Fruit fly (Drosophila melanogaster) whole organism, embryonic: ENCODE measurements around the gene Actn.
A peak's percentile ranks its signal among the peaks of the same experiment; 100 is the strongest.

Source experiments
- Asciz ChIP-seq: fragments of 200-800 bp; sonication (Bioruptor generic); optimal IDR thresholded peaks from 2 replicates; lab custom pipeline; 2017; ENCODE audit warnings: missing biosample characterization, mild to moderate bottlenecking, missing genetic modification characterization, missing genetic modification reagents
- Bgb ChIP-seq: fragments of 200-800 bp; sonication (Bioruptor generic); IDR thresholded peaks from 2 replicates; pipeline ENCODE4 v1.3.6; 2022; ENCODE audit warnings: missing biosample characterization, missing genetic modification characterization; ENCODE audit not compliant: partially characterized antibody
- CG10462 ChIP-seq: fragments of 200-800 bp; sonication (Bioruptor generic); optimal IDR thresholded peaks from 2 replicates; lab custom pipeline; 2016; ENCODE audit warnings: missing biosample characterization, missing genetic modification characterization
- CG10654 ChIP-seq: fragments of 200-800 bp; sonication (Bioruptor generic); optimal IDR thresholded peaks from 2 replicates; lab custom pipeline; 2016; ENCODE audit warnings: missing biosample characterization, missing genetic modification characterization
- CG11456 ChIP-seq: fragments of 200-800 bp; sonication (Bioruptor generic); IDR thresholded peaks from 3 replicates; pipeline ENCODE4 v1.3.6; 2022; ENCODE audit warnings: missing biosample characterization, missing genetic modification characterization
- CG13123 ChIP-seq: fragments of 200-800 bp; sonication (Bioruptor generic); optimal IDR thresholded peaks from 2 replicates; lab custom pipeline; 2016; ENCODE audit warnings: missing biosample characterization, missing genetic modification characterization
- CG15479 ChIP-seq: fragments of 200-800 bp; sonication (Bioruptor generic); optimal IDR thresholded peaks from 3 replicates; lab custom pipeline; 2019; ENCODE audit warnings: missing biosample characterization, mild to moderate bottlenecking, missing genetic modification characterization, moderate library complexity
- CG15514 ChIP-seq: fragments of 200-800 bp; sonication (Bioruptor generic); optimal IDR thresholded peaks from 3 replicates; lab custom pipeline; 2017; ENCODE audit warnings: missing biosample characterization, missing genetic modification characterization, mild to moderate bottlenecking, moderate library complexity, missing genetic modification reagents
- CG1647 ChIP-seq: fragments of 200-800 bp; sonication (Bioruptor generic); optimal IDR thresholded peaks from 3 replicates; lab custom pipeline; 2016; ENCODE audit warnings: missing biosample characterization, missing genetic modification characterization
- CG16815 ChIP-seq: fragments of 200-800 bp; sonication (Bioruptor generic); optimal IDR thresholded peaks from 3 replicates; lab custom pipeline; 2017; ENCODE audit warnings: missing biosample characterization, mild to moderate bottlenecking, missing genetic modification characterization
- CG16863 ChIP-seq: fragments of 200-800 bp; sonication (Bioruptor generic); optimal IDR thresholded peaks from 3 replicates; lab custom pipeline; 2016; ENCODE audit warnings: missing biosample characterization, missing genetic modification characterization
- CG17328 ChIP-seq: fragments of 200-800 bp; sonication (Bioruptor generic); IDR thresholded peaks from 2 replicates; pipeline ENCODE4 v1.3.6; 2022; ENCODE audit warnings: missing biosample characterization, missing genetic modification characterization
- CG18764 ChIP-seq: fragments of 200-800 bp; sonication (Bioruptor generic); optimal IDR thresholded peaks from 3 replicates; lab custom pipeline; 2016; ENCODE audit warnings: missing biosample characterization, missing genetic modification characterization
- CG31388 ChIP-seq: fragments of 200-800 bp; sonication (Bioruptor generic); optimal IDR thresholded peaks from 2 replicates; lab custom pipeline; 2016; ENCODE audit warnings: missing biosample characterization, missing genetic modification characterization
- CG4820 ChIP-seq: fragments of 200-800 bp; sonication (Bioruptor generic); optimal IDR thresholded peaks from 3 replicates; lab custom pipeline; 2016; ENCODE audit warnings: missing biosample characterization, missing genetic modification characterization
- CG5180 ChIP-seq: fragments of 200-800 bp; sonication (Bioruptor generic); optimal IDR thresholded peaks from 3 replicates; lab custom pipeline; 2017; ENCODE audit warnings: missing biosample characterization, missing genetic modification characterization, mild to moderate bottlenecking, moderate library complexity, missing genetic modification reagents
- CG5245 ChIP-seq: fragments of 200-800 bp; sonication (Bioruptor generic); optimal IDR thresholded peaks from 3 replicates; lab custom pipeline; 2016; ENCODE audit warnings: missing biosample characterization, missing genetic modification characterization
- CG6254 ChIP-seq: fragments of 200-800 bp; sonication (Bioruptor generic); optimal IDR thresholded peaks from 3 replicates; lab custom pipeline; 2017; ENCODE audit warnings: mild to moderate bottlenecking, missing biosample characterization, missing genetic modification reagents, missing genetic modification characterization
- CG7963 ChIP-seq: fragments of 200-800 bp; sonication (Bioruptor generic); IDR thresholded peaks from 3 replicates; pipeline ENCODE4 v1.3.6; 2022; ENCODE audit warnings: missing biosample characterization, missing genetic modification characterization; ENCODE audit not compliant: partially characterized antibody
- CG8089 ChIP-seq: fragments of 200-800 bp; sonication (Bioruptor generic); optimal IDR thresholded peaks from 3 replicates; lab custom pipeline; 2016; ENCODE audit warnings: missing biosample characterization, missing genetic modification characterization
- CG9437 ChIP-seq: fragments of 200-800 bp; sonication (Bioruptor generic); optimal IDR thresholded peaks from 2 replicates; lab custom pipeline; 2018; ENCODE audit warnings: missing biosample characterization, mild to moderate bottlenecking, missing genetic modification characterization
- CG9876 ChIP-seq: fragments of 200-800 bp; sonication (Bioruptor generic); optimal IDR thresholded peaks from 2 replicates; lab custom pipeline; 2016; ENCODE audit warnings: missing biosample characterization, missing genetic modification characterization
- Dip3 ChIP-seq: fragments of 200-800 bp; sonication (Bioruptor generic); optimal IDR thresholded peaks from 3 replicates; lab custom pipeline; 2016; ENCODE audit warnings: missing biosample characterization, missing genetic modification characterization
- Dp ChIP-seq: fragments of 200-800 bp; sonication (Bioruptor generic); optimal IDR thresholded peaks from 2 replicates; lab custom pipeline; 2018; ENCODE audit warnings: missing biosample characterization, mild to moderate bottlenecking, missing genetic modification characterization, moderate library complexity
- Fer2 ChIP-seq: fragments of 200-800 bp; sonication (Bioruptor generic); optimal IDR thresholded peaks from 2 replicates; lab custom pipeline; 2018; ENCODE audit warnings: missing biosample characterization, mild to moderate bottlenecking, missing genetic modification characterization, moderate library complexity
- HLH4C ChIP-seq: fragments of 200-800 bp; sonication (Bioruptor generic); IDR thresholded peaks from 3 replicates; pipeline ENCODE4 v1.3.6; 2022; ENCODE audit warnings: missing biosample characterization, missing genetic modification characterization; ENCODE audit not compliant: partially characterized antibody
- HmgZ ChIP-seq: fragments of 200-800 bp; sonication (Bioruptor generic); optimal IDR thresholded peaks from 2 replicates; lab custom pipeline; 2018; ENCODE audit warnings: missing biosample characterization, mild to moderate bottlenecking, missing genetic modification characterization
- Hsf ChIP-seq: fragments of 200-800 bp; sonication (Bioruptor generic); optimal IDR thresholded peaks from 3 replicates; lab custom pipeline; 2016; ENCODE audit warnings: missing biosample characterization, missing genetic modification characterization
- ase ChIP-seq: fragments of 200-800 bp; sonication (Bioruptor generic); IDR thresholded peaks from 3 replicates; pipeline ENCODE4 v1.3.6; 2022; ENCODE audit warnings: missing biosample characterization, missing genetic modification characterization
- bowl ChIP-seq: fragments of 200-800 bp; sonication (Bioruptor generic); IDR thresholded peaks from 2 replicates; pipeline ENCODE4 v1.3.6; 2022; ENCODE audit warnings: missing biosample characterization, missing genetic modification characterization
- caup ChIP-seq: fragments of 200-800 bp; sonication (Bioruptor generic); optimal IDR thresholded peaks from 3 replicates; lab custom pipeline; 2017; ENCODE audit warnings: missing biosample characterization, mild to moderate bottlenecking, missing genetic modification characterization, moderate library complexity; ENCODE audit not compliant: severe bottlenecking
- dpn ChIP-seq, 2 experiments: fragments of 200-800 bp; sonication (Bioruptor generic); optimal IDR thresholded peaks; 3 replicates each; lab custom pipeline; 2016; ENCODE audit warnings: missing biosample characterization in 2 of 2, missing genetic modification characterization in 2 of 2
- emc ChIP-seq: fragments of 200-800 bp; sonication (Bioruptor generic); optimal IDR thresholded peaks from 2 replicates; lab custom pipeline; 2016; ENCODE audit warnings: missing biosample characterization, missing genetic modification characterization
- ewg ChIP-seq: fragments of 200-800 bp; sonication (Bioruptor generic); optimal IDR thresholded peaks from 3 replicates; lab custom pipeline; 2017; ENCODE audit warnings: mild to moderate bottlenecking, missing biosample characterization, missing genetic modification reagents, missing genetic modification characterization
- hth ChIP-seq: fragments of >200 bp; optimal IDR thresholded peaks from 2 replicates; lab custom pipeline; 2017; ENCODE audit warnings: inconsistent platforms
- nerfin-1 ChIP-seq: fragments of 200-800 bp; sonication (Bioruptor generic); optimal IDR thresholded peaks from 3 replicates; lab custom pipeline; 2019; ENCODE audit warnings: missing biosample characterization, mild to moderate bottlenecking, missing genetic modification characterization, moderate library complexity
- nom ChIP-seq: fragments of 200-800 bp; sonication (Bioruptor generic); optimal IDR thresholded peaks from 2 replicates; lab custom pipeline; 2017; ENCODE audit warnings: missing biosample characterization, missing genetic modification characterization, mild to moderate bottlenecking, moderate library complexity, missing genetic modification reagents
- otp ChIP-seq: fragments of 200-800 bp; sonication (Bioruptor generic); IDR thresholded peaks from 3 replicates; pipeline ENCODE4, ENCODE4 v1.3.6; 2022; ENCODE audit warnings: missing biosample characterization, missing genetic modification characterization
- phol ChIP-seq: fragments of 200-800 bp; sonication (Bioruptor generic); optimal IDR thresholded peaks from 3 replicates; lab custom pipeline; 2018; ENCODE audit warnings: missing biosample characterization, mild to moderate bottlenecking, missing genetic modification characterization, moderate library complexity
- prd ChIP-seq, 3 experiments: fragments of >200 bp in 2 of 3; fragments of 200-800 bp in 1 of 3; sonication (Bioruptor generic) in 1 of 3; optimal IDR thresholded peaks in 2 of 3; IDR thresholded peaks in 1 of 3; 2 replicates in 2 of 3; 3 replicates in 1 of 3; pipeline versions ENCODE4 v1.3.6 to Lab custom; 2017 to 2022; ENCODE audit warnings: missing biosample characterization in 1 of 3, missing genetic modification characterization in 1 of 3
- rib ChIP-seq: fragments of 200-800 bp; sonication (Bioruptor generic); IDR thresholded peaks from 2 replicates; pipeline ENCODE4 v1.3.6; 2022; ENCODE audit warnings: missing biosample characterization, missing genetic modification characterization
- slp2 ChIP-seq: fragments of 200-800 bp; sonication (Bioruptor generic); optimal IDR thresholded peaks from 2 replicates; lab custom pipeline; 2016; ENCODE audit warnings: missing biosample characterization, missing genetic modification characterization
- stwl ChIP-seq: fragments of 200-800 bp; sonication (Bioruptor generic); optimal IDR thresholded peaks from 3 replicates; lab custom pipeline; 2018; ENCODE audit warnings: missing biosample characterization, mild to moderate bottlenecking, missing genetic modification characterization, moderate library complexity
- tin ChIP-seq: fragments of 200-800 bp; sonication (Bioruptor generic); optimal IDR thresholded peaks from 3 replicates; lab custom pipeline; 2016; ENCODE audit warnings: missing biosample characterization, missing genetic modification characterization
- tna ChIP-seq: fragments of 200-800 bp; sonication (Bioruptor generic); IDR thresholded peaks from 2 replicates; pipeline ENCODE4 v1.3.6; 2022; ENCODE audit warnings: missing biosample characterization, missing genetic modification characterization; ENCODE audit not compliant: partially characterized antibody
- twi ChIP-seq: fragments of 200-800 bp; optimal IDR thresholded peaks from 2 replicates; lab custom pipeline; 2019; ENCODE audit warnings: missing biosample characterization, mild to moderate bottlenecking, missing genetic modification characterization, moderate library complexity
- tx ChIP-seq: fragments of 200-800 bp; sonication (Bioruptor generic); optimal IDR thresholded peaks from 2 replicates; lab custom pipeline; 2016; ENCODE audit warnings: missing biosample characterization, missing genetic modification characterization

Actn gene

dm6 chrX:2050070-2050899, 8.2 kb upstream of the Actn start, which contains the start of gene moody (continued):
- peak; percentile 95 for TF ChIP-seq CG15514 (GFP tag; lab: Kevin White, UChicago)
- peak; percentile 96 for TF ChIP-seq CG9876 (GFP tag; lab: Kevin White, UChicago)
- peak; percentile 94 for TF ChIP-seq nom
- peak; percentile 92 for TF ChIP-seq ewg (GFP tag; lab: Kevin White, UChicago)
- TF ChIP-seq bowl (GFP tag; lab: Robert Waterston, UW): peak; percentile 97
- peak; percentile 98 to 99 for TF ChIP-seq dpn (GFP tag; optimal IDR thresholded peaks at IDR 0.05; lab: Kevin White, UChicago)
- TF ChIP-seq Bgb: peak; percentile 28; the same call in 1 of the 2 replicates
- TF ChIP-seq CG16863: peak; percentile 97
- TF ChIP-seq CG16815: peak; percentile 95
- peak; percentile 94 for TF ChIP-seq CG8089
- TF ChIP-seq CG13123 (GFP tag; lab: Kevin White, UChicago): peak; percentile 94
- TF ChIP-seq CG17328 (GFP tag; lab: Robert Waterston, UW): peak; percentile 98
- peak; percentile 99 for TF ChIP-seq rib (GFP tag; lab: Robert Waterston, UW)
- TF ChIP-seq hth: no peak
- peak; percentile 88 for TF ChIP-seq twi
- TF ChIP-seq CG4820 (GFP tag; lab: Kevin White, UChicago): peak; percentile 92
- peak; percentile 90 for TF ChIP-seq nerfin-1 (tag; lab: Kevin White, UChicago)
- peak; percentile 98 for TF ChIP-seq caup (GFP tag; lab: Kevin White, UChicago)
- peak; percentile 92 for TF ChIP-seq emc (GFP tag; lab: Kevin White, UChicago)
- peak; percentile 92 for TF ChIP-seq CG18764
- TF ChIP-seq HLH4C: 0 out of 3 replicates have a peak, but pooled peaks have one; percentile 23
- TF ChIP-seq tin (GFP tag; lab: Kevin White, UChicago): peak; percentile 98
- peak; percentile 34 for TF ChIP-seq Dp (GFP tag; lab: Kevin White, UChicago)
- TF ChIP-seq CG5180 (GFP tag; lab: Kevin White, UChicago): peak; percentile 89
- no peak for TF ChIP-seq tna
- TF ChIP-seq Hsf (GFP tag; lab: Kevin White, UChicago): peak; percentile 97
- TF ChIP-seq CG9437 (GFP tag; lab: Kevin White, UChicago): peak; percentile 79
- peak; percentile 96 for TF ChIP-seq CG10654 (GFP tag; lab: Kevin White, UChicago)
- TF ChIP-seq slp2: peak; percentile 96
- peak; percentile 83 for TF ChIP-seq phol (tag; lab: Kevin White, UChicago)
- peak; percentile 94 for TF ChIP-seq CG1647
- peak; percentile 98 for TF ChIP-seq ase (GFP tag; lab: Robert Waterston, UW)
- peak; percentile 89 for TF ChIP-seq CG10462 (GFP tag; lab: Kevin White, UChicago)
- TF ChIP-seq Fer2 (tag; lab: Kevin White, UChicago): peak; percentile 96
- TF ChIP-seq tx (GFP tag; lab: Kevin White, UChicago): peak; percentile 98
- TF ChIP-seq CG31388: peak; percentile 82
- TF ChIP-seq stwl (tag; lab: Kevin White, UChicago): peak; percentile 6
- peak; percentile 99 for TF ChIP-seq HmgZ (tag; lab: Kevin White, UChicago)
- peak; percentile 99 for TF ChIP-seq otp (GFP tag; lab: Robert Waterston, UW)
- TF ChIP-seq CG6254 (GFP tag; lab: Kevin White, UChicago): peak; percentile 83
- peak; percentile 85 for TF ChIP-seq Asciz (GFP tag; lab: Kevin White, UChicago)
- TF ChIP-seq CG7963 (GFP tag; lab: Robert Waterston, UW): no peak
- TF ChIP-seq prd (optimal IDR thresholded peaks at IDR 0.05; lab: Kevin White, UChicago): no peak
- TF ChIP-seq prd (GFP tag; IDR thresholded peaks at IDR 0.05; lab: Robert Waterston, UW): peak; percentile 99
- TF ChIP-seq CG11456 (GFP tag; lab: Robert Waterston, UW): peak; percentile 100
- peak; percentile 97 for TF ChIP-seq CG5245 (GFP tag; lab: Kevin White, UChicago)
- TF ChIP-seq CG15479 (GFP tag; lab: Kevin White, UChicago): peak; percentile 68
- TF ChIP-seq Dip3 (GFP tag; lab: Kevin White, UChicago): peak; percentile 96
